Worm (Caenorhabditis elegans): Measurements from ENCODE around the gene C33C12.12.

The C33C12.12 gene

DNA sequence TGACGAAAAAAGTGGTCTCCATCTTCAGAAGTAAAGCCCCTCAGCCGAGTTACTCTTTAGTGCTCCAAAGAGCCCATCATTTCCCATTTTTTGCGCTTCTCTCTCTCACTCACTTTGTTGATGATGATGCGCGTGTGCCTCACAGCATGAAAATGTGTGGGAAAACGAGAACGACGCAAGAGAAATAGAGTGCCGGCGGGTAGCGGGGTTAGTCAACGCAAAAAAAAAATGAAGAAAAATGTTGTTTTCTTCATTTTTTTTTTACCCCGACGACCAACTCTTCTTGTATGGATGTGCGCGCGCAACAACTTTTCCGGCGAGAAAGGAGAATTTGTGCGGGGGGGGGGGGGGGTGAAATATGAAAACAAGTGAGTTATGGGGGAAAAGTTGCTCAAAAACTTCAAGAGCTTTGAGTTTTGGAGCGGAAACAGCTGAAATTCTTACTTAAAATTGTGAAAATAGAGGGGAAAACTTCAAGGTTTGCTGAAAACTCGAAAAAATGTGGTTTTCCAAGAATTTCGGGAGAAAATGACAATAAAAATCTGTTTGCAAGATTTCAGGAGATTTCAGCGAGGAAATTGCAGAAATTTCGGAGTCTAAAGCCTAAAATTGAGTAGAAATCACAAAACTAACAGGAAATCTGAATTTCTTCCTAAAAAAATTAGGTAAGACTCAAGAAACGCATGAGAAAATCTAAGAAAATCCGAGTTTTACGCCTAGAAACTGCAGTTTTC, 27.7 kb upstream of the C33C12.12 start, which contains the start of gene C33C12.1 (continued):
- no peak for TF ChIP-seq unc-30 (tag; optimal IDR thresholded peaks at IDR 0.05)
- no peak for TF ChIP-seq C34B4.2 (tag; optimal IDR thresholded peaks at IDR 0.05)
- no peak for TF ChIP-seq ceh-63 (GFP tag; optimal IDR thresholded peaks at IDR 0.05)
- no peak for TF ChIP-seq egl-13 (tag; optimal IDR thresholded peaks at IDR 0.05)
- TF ChIP-seq blmp-1 (tag; optimal IDR thresholded peaks at IDR 0.05): no peak
- no peak for TF ChIP-seq lin-35 (GFP tag; optimal IDR thresholded peaks at IDR 0.05)
- TF ChIP-seq hpl-2 (GFP tag; optimal IDR thresholded peaks at IDR 0.05): no peak
- TF ChIP-seq zag-1 (tag; optimal IDR thresholded peaks at IDR 0.05): no peak
- no peak for TF ChIP-seq mep-1 (tag; optimal IDR thresholded peaks at IDR 0.05)
- TF ChIP-seq efl-3 (GFP tag; optimal IDR thresholded peaks at IDR 0.05): no peak

DNA sequence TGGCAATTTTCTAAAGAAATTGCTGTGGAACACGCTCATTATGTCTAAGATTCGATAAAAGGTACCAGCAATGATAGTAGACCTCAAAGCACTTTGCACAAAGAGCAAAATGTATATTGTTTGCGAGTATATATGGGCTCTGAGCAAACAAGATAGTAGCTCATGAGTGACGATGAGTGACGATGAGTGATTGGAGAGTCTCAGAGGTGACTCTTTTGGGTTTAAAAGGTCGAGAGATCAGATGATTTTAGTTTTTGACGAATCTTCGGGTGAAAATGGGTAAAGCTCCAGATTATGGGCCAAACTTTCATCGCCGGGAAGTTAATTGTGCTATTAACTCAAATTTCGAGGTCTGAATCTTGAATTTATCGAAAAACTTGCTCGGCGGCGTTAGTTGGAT, 26.8 kb upstream of the C33C12.12 start:
- TF ChIP-seq swsn-7 (tag; optimal IDR thresholded peaks at IDR 0.05) (no peak), lin-14 (GFP tag; optimal IDR thresholded peaks at IDR 0.05) (peak; percentile 0)

DNA sequence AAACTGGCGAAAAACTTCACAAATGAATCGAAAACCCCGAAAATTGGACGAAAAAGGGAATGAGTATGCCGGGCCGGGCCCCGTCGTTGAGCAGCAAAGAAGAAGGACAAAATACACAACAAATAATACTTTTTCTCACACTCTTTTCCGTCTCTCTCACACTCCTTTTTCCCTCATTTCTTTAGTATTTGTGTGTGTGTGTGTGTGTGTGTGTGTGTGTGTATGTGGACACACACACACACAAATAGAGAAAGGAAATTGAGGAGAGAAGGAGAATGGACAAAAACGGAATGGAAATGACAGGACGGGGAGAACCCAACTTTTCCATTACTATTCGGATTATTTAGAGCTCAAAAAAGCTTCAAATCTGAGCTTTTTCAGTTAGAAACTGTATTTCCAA, 25.6 kb upstream of the C33C12.12 start:
- TF ChIP-seq zag-1 (tag; optimal IDR thresholded peaks at IDR 0.05): peak; percentile 39
- no peak for TF ChIP-seq unc-98 (GFP tag; IDR thresholded peaks at IDR 0.05)
- TF ChIP-seq unc-130 (tag; optimal IDR thresholded peaks at IDR 0.05): no peak
- peak; percentile 39 for TF ChIP-seq blmp-1 (tag; optimal IDR thresholded peaks at IDR 0.05)
- TF ChIP-seq dpl-1 (GFP tag; optimal IDR thresholded peaks at IDR 0.05): peak in 2 of 3 experiments; percentile 16 to 45
- TF ChIP-seq pag-3 (tag; optimal IDR thresholded peaks at IDR 0.05; ENCODE audit: borderline replicate concordance, insufficient read depth): no peak
- TF ChIP-seq nhr-71 (tag; optimal IDR thresholded peaks at IDR 0.05): peak; percentile 56
- peak; percentile 87 for TF ChIP-seq lin-14 (GFP tag; optimal IDR thresholded peaks at IDR 0.05)
- TF ChIP-seq xbp-1 (tag; optimal IDR thresholded peaks at IDR 0.05): peak; percentile 21
- peak; percentile 12 for TF ChIP-seq nhr-47 (tag; optimal IDR thresholded peaks at IDR 0.05)
- TF ChIP-seq nhr-90 (tag; optimal IDR thresholded peaks at IDR 0.05; ENCODE audit: poor library complexity): no peak
- TF ChIP-seq lin-13 (GFP tag; optimal IDR thresholded peaks at IDR 0.05): peak; percentile 53
- peak; percentile 42 to 53 for TF ChIP-seq efl-1 (optimal IDR thresholded peaks at IDR 0.05)
- TF ChIP-seq efl-1 (GFP tag; optimal IDR thresholded peaks at IDR 0.05 in 1 of 2): peak; percentile 21 to 92
- TF ChIP-seq lsy-2 (tag; optimal IDR thresholded peaks at IDR 0.05): peak; percentile 50 to 77
- TF ChIP-seq nhr-19 (GFP tag; conservative IDR thresholded peaks at IDR 0.05): peak; percentile 22; the same call in 1 of the 2 replicates
- peak; percentile 45 for TF ChIP-seq fkh-10 (GFP tag; optimal IDR thresholded peaks at IDR 0.05)
- TF ChIP-seq dsc-1 (tag; optimal IDR thresholded peaks at IDR 0.05): no peak
- TF ChIP-seq nhr-77 (tag; optimal IDR thresholded peaks at IDR 0.05): peak; percentile 58
- no peak for TF ChIP-seq nhr-76 (tag; optimal IDR thresholded peaks at IDR 0.05)
- peak; percentile 34 for TF ChIP-seq mep-1 (tag; optimal IDR thresholded peaks at IDR 0.05)
- TF ChIP-seq nhr-20 (tag; optimal IDR thresholded peaks at IDR 0.05): peak; percentile 21
- peak; percentile 12 for TF ChIP-seq unc-86 (tag; optimal IDR thresholded peaks at IDR 0.05)
- peak; percentile 41 for TF ChIP-seq F16B12.6 (tag; optimal IDR thresholded peaks at IDR 0.05)
- TF ChIP-seq C16A3.4 (tag; optimal IDR thresholded peaks at IDR 0.05): peak; percentile 69
- peak; percentile 39 for TF ChIP-seq swsn-7 (tag; optimal IDR thresholded peaks at IDR 0.05)
- peak; percentile 52 to 68 for TF ChIP-seq lin-35 (GFP tag; optimal IDR thresholded peaks at IDR 0.05)
- peak; percentile 54 for TF ChIP-seq snu-23 (GFP tag; optimal IDR thresholded peaks at IDR 0.05)
- peak; percentile 26 to 77 (median 45) for TF ChIP-seq ceh-82 (tag; optimal IDR thresholded peaks at IDR 0.05)

DNA sequence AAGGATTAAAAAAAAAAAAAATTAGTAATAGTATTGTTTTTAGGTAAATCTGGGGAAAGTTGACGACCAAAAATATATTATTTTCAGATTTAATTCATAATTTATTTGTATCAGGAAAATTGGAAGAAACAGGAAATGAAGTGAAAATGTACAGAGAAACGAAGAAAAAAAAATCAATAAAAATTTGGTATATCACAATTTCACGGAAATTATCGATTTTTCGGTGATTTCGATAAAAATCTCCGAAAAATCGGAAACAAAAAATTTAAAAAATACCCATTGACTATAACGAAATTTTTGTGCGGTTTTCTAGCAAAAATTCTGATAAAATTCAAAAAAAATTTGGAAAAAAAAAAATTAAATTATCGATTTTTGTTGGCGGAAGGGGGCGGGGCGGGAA, 22.3 kb upstream of the C33C12.12 start:
- no peak for TF ChIP-seq skn-1 (tag; optimal IDR thresholded peaks at IDR 0.05)
- no peak for TF ChIP-seq pax-3 (tag; optimal IDR thresholded peaks at IDR 0.05)
- TF ChIP-seq pqm-1 (tag; optimal IDR thresholded peaks at IDR 0.05): no peak
- no peak for TF ChIP-seq ceh-82 (tag; optimal IDR thresholded peaks at IDR 0.05)
- no peak for TF ChIP-seq sup-37 (GFP tag; optimal IDR thresholded peaks at IDR 0.05)
- no peak for TF ChIP-seq aly-2 (tag; optimal IDR thresholded peaks at IDR 0.05)
- TF ChIP-seq nhr-84 (tag; optimal IDR thresholded peaks at IDR 0.05): no peak
- no peak for TF ChIP-seq fkh-4 (tag; optimal IDR thresholded peaks at IDR 0.05; ENCODE audit: borderline replicate concordance)
- TF ChIP-seq ets-5 (GFP tag; IDR thresholded peaks at IDR 0.05): no peak
